Worm (Caenorhabditis elegans) whole organism, L3 larva: ENCODE measurements around the gene F40F9.10.

Experiments used
- lsy-12 ChIP-seq: sonication (generic microtip); optimal IDR thresholded peaks from 2 replicates; lab custom pipeline; 2016; ENCODE audit warnings: mild to moderate bottlenecking, missing genetic modification characterization, missing compliant biosample characterization
- unc-62 ChIP-seq: fragments of 150-350 bp; sonication (generic microtip); optimal IDR thresholded peaks from 4 replicates; lab custom pipeline; 2014; ENCODE audit warnings: missing biosample characterization, missing genetic modification reagents, missing genetic modification characterization

DNA sequence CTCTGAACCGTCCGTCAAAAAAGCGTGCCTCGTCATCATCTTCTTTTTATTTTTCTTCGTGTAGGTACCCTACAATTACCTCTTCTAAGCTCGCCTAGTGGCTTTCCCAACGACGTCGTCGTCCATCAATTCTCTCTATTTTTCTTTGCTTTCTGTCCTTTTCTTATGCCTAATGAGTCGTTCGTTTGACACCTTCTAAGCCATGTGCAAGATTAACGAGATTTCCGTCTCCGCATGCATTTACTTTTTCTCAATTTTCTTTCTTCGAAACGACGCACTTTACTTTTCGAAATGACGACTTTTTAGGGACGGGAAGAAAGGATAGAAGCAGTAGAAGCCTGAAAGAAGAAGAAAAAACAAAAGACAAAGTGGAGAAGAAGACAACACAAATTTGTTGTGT is 47.0 kb downstream of the F40F9.10 start, which contains the start of gene ZK287.1:
- TF ChIP-seq unc-62 (GFP tag; lab: Kevin White, UChicago) = no peak
- no peak for TF ChIP-seq lsy-12
